Worm (Caenorhabditis elegans) whole organism, young adult: ENCODE data around the gene cdc-48.2.

Experiments
- B0019.2 ChIP-seq: fragments of 200-800 bp; sonication (Bioruptor generic); conservative IDR thresholded peaks from 2 replicates; pipeline ENCODE4 v1.3.6; 2022; ENCODE audit warnings: missing genetic modification reagents, missing genetic modification characterization, missing compliant biosample characterization
- B0336.3 ChIP-seq: fragments of 200-800 bp; sonication (Bioruptor generic); IDR thresholded peaks from 2 replicates; pipeline ENCODE4 v1.3.6; 2022; ENCODE audit warnings: missing genetic modification characterization, missing compliant biosample characterization
- K12H6.12 ChIP-seq: fragments of 200-800 bp; sonication (Bioruptor generic); optimal IDR thresholded peaks from 2 replicates; lab custom pipeline; 2018; ENCODE audit warnings: mild to moderate bottlenecking, missing genetic modification characterization, missing compliant biosample characterization
- T26A5.8 ChIP-seq: sonication (generic microtip); optimal IDR thresholded peaks from 2 replicates; lab custom pipeline; 2016; ENCODE audit warnings: missing genetic modification characterization, missing compliant biosample characterization
- Y53F4B.3 ChIP-seq: fragments of 200-800 bp; sonication (Bioruptor generic); IDR thresholded peaks from 2 replicates; pipeline ENCODE4 v1.3.6; 2022; ENCODE audit warnings: missing genetic modification reagents, missing genetic modification characterization, missing compliant biosample characterization
- Y67H2A.10 ChIP-seq: fragments of 200-800 bp; sonication (Bioruptor generic); conservative IDR thresholded peaks from 2 replicates; pipeline ENCODE4 v1.3.6; 2022; ENCODE audit warnings: missing genetic modification reagents, missing genetic modification characterization, missing compliant biosample characterization
- Y79H2A.3 ChIP-seq: fragments of 200-800 bp; sonication (Bioruptor generic); conservative IDR thresholded peaks from 2 replicates; pipeline ENCODE4 v1.3.6; 2022; ENCODE audit warnings: missing genetic modification reagents, missing genetic modification characterization, missing compliant biosample characterization
- aptf-2 ChIP-seq: fragments of 200-800 bp; sonication (Bioruptor generic); conservative IDR thresholded peaks from 2 replicates; pipeline ENCODE4 v1.3.6; 2022; ENCODE audit warnings: missing genetic modification reagents, missing genetic modification characterization, missing compliant biosample characterization
- aptf-3 ChIP-seq: fragments of 200-800 bp; sonication (Bioruptor generic); IDR thresholded peaks from 2 replicates; pipeline ENCODE4 v1.3.6; 2022; ENCODE audit warnings: missing genetic modification characterization, missing compliant biosample characterization
- attf-5 ChIP-seq: fragments of 200-800 bp; sonication (Bioruptor generic); optimal IDR thresholded peaks from 2 replicates; lab custom pipeline; 2018; ENCODE audit warnings: mild to moderate bottlenecking, missing genetic modification characterization, missing compliant biosample characterization
- bed-2 ChIP-seq: fragments of 200-800 bp; sonication (Bioruptor generic); IDR thresholded peaks from 2 replicates; pipeline ENCODE4 v1.3.6; 2022; ENCODE audit warnings: missing genetic modification reagents, missing genetic modification characterization, missing compliant biosample characterization
- cebp-1 ChIP-seq, 2 experiments: fragments of 200-800 bp in 1 of 2; sonication (Bioruptor generic) in 1 of 2; sonication (generic microtip) in 1 of 2; IDR thresholded peaks in 1 of 2; optimal IDR thresholded peaks in 1 of 2; 2 replicates each; pipeline versions ENCODE4 v1.3.6 to Lab custom; 2017 to 2022; ENCODE audit warnings: missing compliant biosample characterization in 2 of 2, missing genetic modification characterization in 2 of 2, mild to moderate bottlenecking in 1 of 2, missing genetic modification reagents in 1 of 2, moderate library complexity in 1 of 2
- ceh-27 ChIP-seq: fragments of 200-800 bp; sonication (Bioruptor generic); optimal IDR thresholded peaks from 2 replicates; lab custom pipeline; 2018; ENCODE audit warnings: mild to moderate bottlenecking, missing genetic modification characterization, moderate library complexity, missing compliant biosample characterization
- ceh-40 ChIP-seq: fragments of 200-800 bp; sonication (Bioruptor generic); IDR thresholded peaks from 2 replicates; pipeline ENCODE4 v1.3.6; 2022; ENCODE audit warnings: missing genetic modification characterization, missing compliant biosample characterization
- chd-7 ChIP-seq: sonication (generic microtip); optimal IDR thresholded peaks from 2 replicates; lab custom pipeline; 2016; ENCODE audit warnings: mild to moderate bottlenecking, missing genetic modification characterization, moderate library complexity, missing compliant biosample characterization
- dox-1 ChIP-seq: fragments of 200-800 bp; sonication (Bioruptor generic); IDR thresholded peaks from 2 replicates; pipeline ENCODE4 v1.3.6; 2022; ENCODE audit warnings: missing genetic modification reagents, missing genetic modification characterization, missing compliant biosample characterization
- dpl-1 ChIP-seq: fragments of 150-350 bp; optimal IDR thresholded peaks from 2 replicates; lab custom pipeline; 2014; ENCODE audit warnings: missing biosample characterization, missing genetic modification reagents, missing genetic modification characterization
- efl-1 ChIP-seq: fragments of 150-350 bp; optimal IDR thresholded peaks from 2 replicates; lab custom pipeline; 2014; ENCODE audit warnings: missing biosample characterization, missing genetic modification reagents, missing genetic modification characterization
- egl-44 ChIP-seq: fragments of 200-800 bp; sonication (Bioruptor generic); IDR thresholded peaks from 2 replicates; pipeline ENCODE4 v1.3.6; 2022; ENCODE audit warnings: missing genetic modification reagents, missing genetic modification characterization, missing compliant biosample characterization
- egrh-3 ChIP-seq: fragments of 200-800 bp; sonication (Bioruptor generic); IDR thresholded peaks from 2 replicates; pipeline ENCODE4 v1.3.6; 2022; ENCODE audit warnings: missing genetic modification reagents, missing genetic modification characterization, missing compliant biosample characterization
- ekl-4 ChIP-seq: fragments of 200-800 bp; sonication (Bioruptor generic); IDR thresholded peaks from 2 replicates; pipeline ENCODE4 v1.3.6; 2022; ENCODE audit warnings: missing genetic modification reagents, missing genetic modification characterization, missing compliant biosample characterization
- fkh-3 ChIP-seq: sonication (generic microtip); optimal IDR thresholded peaks from 2 replicates; lab custom pipeline; 2016; ENCODE audit warnings: mild to moderate bottlenecking, missing genetic modification characterization, missing compliant biosample characterization
- hlh-12 ChIP-seq: sonication (generic microtip); optimal IDR thresholded peaks from 2 replicates; lab custom pipeline; 2016; ENCODE audit warnings: missing genetic modification characterization, missing compliant biosample characterization
- hmg-1.2 ChIP-seq: fragments of 200-800 bp; sonication (Bioruptor generic); IDR thresholded peaks from 2 replicates; pipeline ENCODE4 v1.3.6; 2022; ENCODE audit warnings: missing genetic modification reagents, missing genetic modification characterization, missing compliant biosample characterization
- hmg-20 ChIP-seq: fragments of 200-800 bp; sonication (Bioruptor generic); IDR thresholded peaks from 2 replicates; pipeline ENCODE4 v1.3.6; 2022; ENCODE audit warnings: missing genetic modification reagents, missing genetic modification characterization, missing compliant biosample characterization
- hsf-1 ChIP-seq: fragments of 200-800 bp; sonication (Bioruptor generic); IDR thresholded peaks from 2 replicates; pipeline ENCODE4 v1.3.6; 2022; ENCODE audit warnings: missing genetic modification reagents, missing genetic modification characterization, missing compliant biosample characterization
- let-526 ChIP-seq: fragments of 200-800 bp; sonication (Bioruptor generic); IDR thresholded peaks from 2 replicates; pipeline ENCODE4 v1.3.6; 2022; ENCODE audit warnings: missing genetic modification reagents, missing genetic modification characterization, missing compliant biosample characterization
- lin-26 ChIP-seq: fragments of 200-800 bp; sonication (Bioruptor generic); IDR thresholded peaks from 2 replicates; pipeline ENCODE4 v1.3.6; 2022; ENCODE audit warnings: missing genetic modification reagents, missing genetic modification characterization, missing compliant biosample characterization
- lin-40 ChIP-seq: sonication (generic microtip); optimal IDR thresholded peaks from 2 replicates; lab custom pipeline; 2016; ENCODE audit warnings: missing genetic modification characterization, mild to moderate bottlenecking, missing compliant biosample characterization, missing genotype, missing genetic modification reagents
- lin-54 ChIP-seq: fragments of 200-800 bp; sonication (Bioruptor generic); optimal IDR thresholded peaks from 2 replicates; lab custom pipeline; 2018; ENCODE audit warnings: mild to moderate bottlenecking, missing genetic modification characterization, missing compliant biosample characterization
- lir-1 ChIP-seq: fragments of 200-800 bp; sonication (Bioruptor generic); conservative IDR thresholded peaks from 2 replicates; pipeline ENCODE4 v1.3.6; 2022; ENCODE audit warnings: missing genetic modification reagents, missing genetic modification characterization, missing compliant biosample characterization
- lsl-1 ChIP-seq: fragments of 200-800 bp; sonication (Bioruptor generic); optimal IDR thresholded peaks from 2 replicates; lab custom pipeline; 2018; ENCODE audit warnings: mild to moderate bottlenecking, missing genetic modification characterization, moderate library complexity, missing compliant biosample characterization
- lsy-27 ChIP-seq: sonication (generic microtip); optimal IDR thresholded peaks from 2 replicates; lab custom pipeline; 2017; ENCODE audit warnings: missing genetic modification characterization, mild to moderate bottlenecking, missing compliant biosample characterization, antibody characterized with exemption, missing genotype, borderline replicate concordance; ENCODE audit not compliant: insufficient read depth
- madf-6 ChIP-seq: fragments of 200-800 bp; sonication (Bioruptor generic); IDR thresholded peaks from 2 replicates; pipeline ENCODE4 v1.3.6; 2022; ENCODE audit warnings: missing genetic modification reagents, missing genetic modification characterization, missing compliant biosample characterization
- madf-8 ChIP-seq: fragments of 200-800 bp; sonication (Bioruptor generic); conservative IDR thresholded peaks from 2 replicates; pipeline ENCODE4 v1.3.6; 2022; ENCODE audit warnings: missing genetic modification reagents, missing genetic modification characterization, missing compliant biosample characterization
- mcd-1 ChIP-seq: fragments of 200-800 bp; sonication (Bioruptor generic); IDR thresholded peaks from 2 replicates; pipeline ENCODE4 v1.3.6; 2022; ENCODE audit warnings: missing genetic modification reagents, missing genetic modification characterization, missing compliant biosample characterization
- nfya-2 ChIP-seq: fragments of 200-800 bp; sonication (Bioruptor generic); IDR thresholded peaks from 2 replicates; pipeline ENCODE4 v1.3.6; 2022; ENCODE audit warnings: missing genetic modification reagents, missing genetic modification characterization, missing compliant biosample characterization
- nhr-179 ChIP-seq: sonication (generic microtip); optimal IDR thresholded peaks from 2 replicates; lab custom pipeline; 2016; ENCODE audit warnings: mild to moderate bottlenecking, missing genetic modification characterization, missing compliant biosample characterization
- rcor-1 ChIP-seq: fragments of 200-800 bp; sonication (Bioruptor generic); IDR thresholded peaks from 2 replicates; pipeline ENCODE4 v1.3.6; 2022; ENCODE audit warnings: missing genetic modification reagents, missing genetic modification characterization, missing compliant biosample characterization
- sea-2 ChIP-seq: fragments of 200-800 bp; sonication (Bioruptor generic); IDR thresholded peaks from 2 replicates; pipeline ENCODE4 v1.3.6; 2022; ENCODE audit warnings: missing genetic modification characterization, missing compliant biosample characterization
- snpc-1.1 ChIP-seq: sonication (generic microtip); optimal IDR thresholded peaks from 2 replicates; lab custom pipeline; 2017; ENCODE audit warnings: missing genetic modification characterization, mild to moderate bottlenecking, missing compliant biosample characterization, antibody characterized with exemption, moderate library complexity, missing genotype, missing genetic modification reagents; ENCODE audit not compliant: insufficient read depth
- snpc-4 ChIP-seq, 5 experiments: fragments of 150-350 bp in 1 of 5; sonication (generic microtip) in 4 of 5; optimal IDR thresholded peaks; 2 replicates each; lab custom pipeline; 2014 to 2018; ENCODE audit warnings: missing genetic modification characterization in 5 of 5, missing biosample characterization in 3 of 5, antibody characterized with exemption in 2 of 5, mild to moderate bottlenecking in 2 of 5, missing compliant biosample characterization in 2 of 5, missing genotype in 2 of 5, moderate library complexity in 2 of 5, missing genetic modification reagents in 1 of 5
- somi-1 ChIP-seq: fragments of 200-800 bp; sonication (Bioruptor generic); optimal IDR thresholded peaks from 2 replicates; lab custom pipeline; 2018; ENCODE audit warnings: mild to moderate bottlenecking, missing genetic modification characterization, missing compliant biosample characterization
- zfh-2 ChIP-seq: fragments of 200-800 bp; sonication (Bioruptor generic); conservative IDR thresholded peaks from 2 replicates; pipeline ENCODE4 v1.3.6; 2022; ENCODE audit warnings: missing genetic modification reagents, missing genetic modification characterization, missing compliant biosample characterization
- ztf-18 ChIP-seq: sonication (generic microtip); optimal IDR thresholded peaks from 2 replicates; lab custom pipeline; 2016; ENCODE audit warnings: missing genotype, mild to moderate bottlenecking, missing genetic modification characterization, missing compliant biosample characterization
- ztf-28 ChIP-seq: fragments of 200-800 bp; sonication (Bioruptor generic); IDR thresholded peaks from 2 replicates; pipeline ENCODE4 v1.3.6; 2022; ENCODE audit warnings: missing genetic modification reagents, missing genetic modification characterization, missing compliant biosample characterization

Gene cdc-48.2

ce11 chrII:8124867-8125266, 13.4 kb upstream of the cdc-48.2 start, which contains the start of gene ire-1 (continued):
- TF ChIP-seq dpl-1 (GFP tag; lab: Kevin White, UChicago): peak; percentile 3
- TF ChIP-seq B0336.3 (GFP tag; lab: Robert Waterston, UW): no peak
- no peak for TF ChIP-seq nhr-179 (tag; lab: Kevin White, UChicago)
- TF ChIP-seq bed-2 (GFP tag; lab: Robert Waterston, UW): no peak
- TF ChIP-seq cebp-1 (GFP tag; IDR thresholded peaks at IDR 0.05; lab: Robert Waterston, UW): peak; percentile 82
- peak; percentile 92 for TF ChIP-seq cebp-1 (tag; optimal IDR thresholded peaks at IDR 0.05; lab: Kevin White, UChicago)
- TF ChIP-seq dox-1 (GFP tag; lab: Robert Waterston, UW): peak; percentile 59
- TF ChIP-seq Y67H2A.10 (GFP tag; lab: Robert Waterston, UW): no peak
- TF ChIP-seq ekl-4 (GFP tag; lab: Robert Waterston, UW): no peak
- no peak for TF ChIP-seq somi-1
- peak; percentile 74 for TF ChIP-seq attf-5 (GFP tag; lab: Kevin White, UChicago)
- no peak for TF ChIP-seq let-526 (GFP tag; lab: Robert Waterston, UW)
- no peak for TF ChIP-seq snpc-4 (GFP tag; optimal IDR thresholded peaks at IDR 0.05; lab: Kevin White, UChicago)
- TF ChIP-seq snpc-4 (tag; optimal IDR thresholded peaks at IDR 0.05; lab: Kevin White, UChicago): peak in 1 of 4 experiments; percentile 55
- TF ChIP-seq efl-1: no peak
- TF ChIP-seq mcd-1: no peak
- TF ChIP-seq lsy-27 (tag; lab: Kevin White, UChicago): no peak
- no peak for TF ChIP-seq ztf-28 (GFP tag; lab: Robert Waterston, UW)
- TF ChIP-seq ceh-27 (GFP tag; lab: Kevin White, UChicago): no peak
- TF ChIP-seq ztf-18 (tag; lab: Kevin White, UChicago): peak; percentile 28
- TF ChIP-seq hlh-12 (tag; lab: Kevin White, UChicago): no peak
- TF ChIP-seq madf-6: peak; percentile 30; the same call in 1 of the 2 replicates
- TF ChIP-seq lsl-1 (GFP tag; lab: Kevin White, UChicago): peak; percentile 89

- no peak for TF ChIP-seq aptf-3 (GFP tag; lab: Robert Waterston, UW)
- no peak for TF ChIP-seq nfya-2
- no peak for TF ChIP-seq lin-54
- TF ChIP-seq rcor-1: no peak
- no peak for TF ChIP-seq nhr-179 (tag; lab: Kevin White, UChicago)
- no peak for TF ChIP-seq T26A5.8 (tag; lab: Kevin White, UChicago)
- no peak for TF ChIP-seq Y53F4B.3
- no peak for TF ChIP-seq aptf-2 (GFP tag; lab: Robert Waterston, UW)
- no peak for TF ChIP-seq hmg-1.2 (GFP tag; lab: Robert Waterston, UW)
- TF ChIP-seq egrh-3: no peak
- no peak for TF ChIP-seq hmg-20 (GFP tag; lab: Robert Waterston, UW)
- no peak for TF ChIP-seq fkh-3
- no peak for TF ChIP-seq madf-8 (GFP tag; lab: Robert Waterston, UW)
- no peak for TF ChIP-seq lir-1 (GFP tag; lab: Robert Waterston, UW)
- TF ChIP-seq lin-40 (tag; lab: Kevin White, UChicago): no peak
- TF ChIP-seq snpc-1.1 (tag; lab: Kevin White, UChicago): no peak
These were observed 12.9 kb upstream of the cdc-48.2 start for ce11 chrII:8125439-8125838.

ce11 chrII:8126132-8126531, 12.2 kb upstream of the cdc-48.2 start:
- no peak for TF ChIP-seq dox-1 (GFP tag; lab: Robert Waterston, UW)
- TF ChIP-seq Y79H2A.3 (GFP tag; lab: Robert Waterston, UW): no peak
- TF ChIP-seq ztf-28 (GFP tag; lab: Robert Waterston, UW): no peak
- TF ChIP-seq zfh-2: peak; percentile 83
- TF ChIP-seq ceh-27 (GFP tag; lab: Kevin White, UChicago): peak; percentile 21
- no peak for TF ChIP-seq egl-44 (GFP tag; lab: Robert Waterston, UW)
- no peak for TF ChIP-seq chd-7 (tag; lab: Kevin White, UChicago)
- no peak for TF ChIP-seq ekl-4 (GFP tag; lab: Robert Waterston, UW)
- TF ChIP-seq sea-2: no peak
- TF ChIP-seq lsy-27 (tag; lab: Kevin White, UChicago): no peak
- TF ChIP-seq B0019.2: no peak
- no peak for TF ChIP-seq lin-54
- peak; percentile 27 for TF ChIP-seq K12H6.12 (tag; lab: Kevin White, UChicago)
- no peak for TF ChIP-seq ceh-40 (GFP tag; lab: Robert Waterston, UW)
- no peak for TF ChIP-seq hsf-1 (GFP tag; lab: Robert Waterston, UW)
- no peak for TF ChIP-seq lin-26 (GFP tag; lab: Robert Waterston, UW)
